Fruit fly (Drosophila melanogaster): Measurements from ENCODE around the gene mRpL2.

mRpL2 gene

DNA sequence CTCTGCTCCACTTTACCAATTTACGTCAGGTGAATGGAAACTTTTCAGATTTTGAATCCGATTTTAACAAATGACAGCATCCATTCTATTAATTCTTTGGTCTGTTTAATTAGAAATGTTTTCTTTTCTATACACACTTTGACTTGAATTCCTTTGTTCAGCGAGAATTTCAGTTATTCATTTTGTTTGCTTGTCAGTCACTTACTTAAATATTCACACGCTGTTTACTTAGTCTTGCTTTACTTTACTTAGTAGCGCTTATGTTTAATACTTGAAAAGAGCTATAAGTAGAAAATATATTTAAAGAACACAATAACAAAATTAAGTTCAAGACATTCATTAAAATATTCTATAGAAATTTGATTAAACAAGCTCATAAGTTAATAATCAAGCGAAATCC lies 13.2 kb upstream of the mRpL2 start, which contains the start of gene CG32073 (continued):
- TF ChIP-seq ci (GFP tag; IDR thresholded peaks at IDR 0.05) (no peak), CG17359 (tag; optimal IDR thresholded peaks at IDR 0.05) (peak; percentile 10), aop (GFP tag; IDR thresholded peaks at IDR 0.05) (no peak), C15 (GFP tag; IDR thresholded peaks at IDR 0.05) (peak; percentile 22; the same call in 1 of the 3 replicates), CG12299 (tag; optimal IDR thresholded peaks at IDR 0.05) (no peak), Hey (tag; optimal IDR thresholded peaks at IDR 0.05) (no peak), Hand (GFP tag; optimal IDR thresholded peaks at IDR 0.05) (no peak), Max (GFP tag; optimal IDR thresholded peaks at IDR 0.05) (peak; percentile 35), Dfd (GFP tag; optimal IDR thresholded peaks at IDR 0.05) (no peak), hb (GFP tag; IDR thresholded peaks at IDR 0.05; ENCODE audit: partially characterized antibody) (no peak), CG31441 (GFP tag; IDR thresholded peaks at IDR 0.05) (no peak), Dek (tag; optimal IDR thresholded peaks at IDR 0.05) (peak; percentile 17), PHDP (tag; optimal IDR thresholded peaks at IDR 0.05) (no peak), her (GFP tag; optimal IDR thresholded peaks at IDR 0.05) (no peak), CG2202 (tag; optimal IDR thresholded peaks at IDR 0.05) (no peak), CG12219 (GFP tag; optimal IDR thresholded peaks at IDR 0.05) (no peak), Awh (GFP tag; IDR thresholded peaks at IDR 0.05) (0 out of 2 replicates have a peak, but pooled peaks have one; percentile 16), CG13424 (tag; optimal IDR thresholded peaks at IDR 0.05) (no peak), knrl (GFP tag; IDR thresholded peaks at IDR 0.05; ENCODE audit: partially characterized antibody) (no peak), mirr (GFP tag; optimal IDR thresholded peaks at IDR 0.05) (no peak), Hr51 (GFP tag; optimal IDR thresholded peaks at IDR 0.05) (no peak), trem (tag; optimal IDR thresholded peaks at IDR 0.05) (no peak), Hr39 (optimal IDR thresholded peaks at IDR 0.05) (no peak), oc (tag; optimal IDR thresholded peaks at IDR 0.05) (no peak), CG13123 (GFP tag; optimal IDR thresholded peaks at IDR 0.05) (no peak), pros (GFP tag; optimal IDR thresholded peaks at IDR 0.05) (no peak), fd102C (GFP tag; optimal IDR thresholded peaks at IDR 0.05) (no peak), ttk (GFP tag; IDR thresholded peaks at IDR 0.05) (no peak), NC2β (GFP tag; optimal IDR thresholded peaks at IDR 0.05) (no peak), lab (GFP tag; optimal IDR thresholded peaks at IDR 0.05) (peak; percentile 75), CG4730 (GFP tag; IDR thresholded peaks at IDR 0.05) (no peak), CG32532 (GFP tag; IDR thresholded peaks at IDR 0.05) (no peak), Hr78 (GFP tag; optimal IDR thresholded peaks at IDR 0.05) (no peak), CG11560 (tag; IDR thresholded peaks at IDR 0.05) (no peak), disco-r (GFP tag; optimal IDR thresholded peaks at IDR 0.05) (no peak), dmrt99B (tag; optimal IDR thresholded peaks at IDR 0.05) (no peak), gcm (GFP tag; optimal IDR thresholded peaks at IDR 0.05) (peak; percentile 23), pfk (GFP tag; optimal IDR thresholded peaks at IDR 0.05) (no peak), CG4328 (GFP tag; optimal IDR thresholded peaks at IDR 0.05) (no peak), Gsc (GFP tag; IDR thresholded peaks at IDR 0.05) (no peak), Vsx1 (GFP tag; optimal IDR thresholded peaks at IDR 0.05) (peak; percentile 67), unpg (GFP tag; optimal IDR thresholded peaks at IDR 0.05) (peak; percentile 49), Hr3 (GFP tag; optimal IDR thresholded peaks at IDR 0.05) (no peak), MTF-1 (GFP tag; optimal IDR thresholded peaks at IDR 0.05; ENCODE audit: borderline replicate concordance) (no peak), hth (optimal IDR thresholded peaks at IDR 0.05) (no peak), Elba2 (GFP tag; optimal IDR thresholded peaks at IDR 0.05) (no peak), Mrtf (GFP tag; IDR thresholded peaks at IDR 0.05) (no peak), CG42726 (GFP tag; IDR thresholded peaks at IDR 0.05; ENCODE audit: partially characterized antibody) (no peak), CG14441 (GFP tag; IDR thresholded peaks at IDR 0.05) (no peak), zen2 (GFP tag; IDR thresholded peaks at IDR 0.05; ENCODE audit: partially characterized antibody) (no peak), peb (GFP tag; IDR thresholded peaks at IDR 0.05) (no peak)

All from whole organism, embryonic.